Worm (Caenorhabditis elegans): ENCODE data around the gene Y50E8A.1.

Gene Y50E8A.1

ce11 chrV:14696604-14697307, 29.9 kb upstream of the Y50E8A.1 start, which contains the start of gene unc-112:
TSS of gene unc-112 (minus strand) at chrV:14696654.
- TF ChIP-seq unc-62 (GFP tag; optimal IDR thresholded peaks at IDR 0.05) = no peak

ce11 chrV:14698005-14698404, 28.7 kb upstream of the Y50E8A.1 start:
- no peak for TF ChIP-seq unc-62 (GFP tag; optimal IDR thresholded peaks at IDR 0.05)

- no peak for TF ChIP-seq unc-62 (GFP tag; optimal IDR thresholded peaks at IDR 0.05)
These were observed 28.0 kb upstream of the Y50E8A.1 start, which contains the start of gene set-5 for ce11 chrV:14698666-14699065. TSS of gene set-5 (plus strand) at chrV:14698966.

ce11 chrV:14707958-14708357, 18.7 kb upstream of the Y50E8A.1 start, which contains the start of gene R08A2.9:
TSS of gene R08A2.9 (plus strand) at chrV:14708258.
- no peak for TF ChIP-seq unc-62 (GFP tag; optimal IDR thresholded peaks at IDR 0.05)

- TF ChIP-seq unc-62 (GFP tag; optimal IDR thresholded peaks at IDR 0.05) = no peak
These were observed 15.6 kb upstream of the Y50E8A.1 start, which contains the start of gene ssp-33 for ce11 chrV:14711077-14711476. TSS of gene ssp-33 (plus strand) at chrV:14711377.

ce11 chrV:14712316-14712715, 14.4 kb upstream of the Y50E8A.1 start, which contains the start of gene R08A2.5:
TSS of gene R08A2.5 (plus strand) at chrV:14712616.
- TF ChIP-seq unc-62 (GFP tag; optimal IDR thresholded peaks at IDR 0.05) = no peak

- TF ChIP-seq unc-62 (GFP tag; optimal IDR thresholded peaks at IDR 0.05) = no peak
These were observed 11.1 kb upstream of the Y50E8A.1 start, which contains the start of gene R08A2.2 for ce11 chrV:14715608-14716007. TSS of gene R08A2.2 (minus strand) at chrV:14715708.

- TF ChIP-seq unc-62 (GFP tag; optimal IDR thresholded peaks at IDR 0.05) = no peak
These were observed 10.6 kb upstream of the Y50E8A.1 start, which contains the start of gene fbxa-147 for ce11 chrV:14716114-14716513. TSS of gene fbxa-147 (plus strand) at chrV:14716499.

ce11 chrV:14719491-14719890, 7.2 kb upstream of the Y50E8A.1 start, which contains the start of gene R08A2.1:
TSS of gene R08A2.1 (minus strand) at chrV:14719591.
- TF ChIP-seq unc-62 (GFP tag; optimal IDR thresholded peaks at IDR 0.05) = no peak

ce11 chrV:14723020-14723419, 3.7 kb upstream of the Y50E8A.1 start, which contains the start of gene R08A2.7:
TSS of gene R08A2.7 (plus strand) at chrV:14723320.
- no peak for TF ChIP-seq unc-62 (GFP tag; optimal IDR thresholded peaks at IDR 0.05)

ce11 chrV:14725409-14725808, 1.3 kb upstream of the Y50E8A.1 start:
- no peak for TF ChIP-seq unc-62 (GFP tag; optimal IDR thresholded peaks at IDR 0.05)

ce11 chrV:14728754-14729153, 2.1 kb downstream of the Y50E8A.1 start, which contains the start of gene Y50E8A.2:
TSS of gene Y50E8A.2 (minus strand) at chrV:14728854.
- no peak for TF ChIP-seq unc-62 (GFP tag; optimal IDR thresholded peaks at IDR 0.05)

- no peak for TF ChIP-seq unc-62 (GFP tag; optimal IDR thresholded peaks at IDR 0.05)
These were observed 2.6 kb downstream of the Y50E8A.1 start, which contains the start of gene oig-3 for ce11 chrV:14729343-14729742. TSS of gene oig-3 (plus strand) at chrV:14729643.

ce11 chrV:14734187-14734765, 7.6 kb downstream of the Y50E8A.1 start, which contains the start of gene unc-61:
TSS of gene unc-61 (minus strand) at chrV:14734237.
- TF ChIP-seq unc-62 (GFP tag; optimal IDR thresholded peaks at IDR 0.05) = no peak

ce11 chrV:14736851-14737250, 10.2 kb downstream of the Y50E8A.1 start, which contains the start of gene Y50E8A.5:
TSS of gene Y50E8A.5 (minus strand) at chrV:14736951.
- no peak for TF ChIP-seq unc-62 (GFP tag; optimal IDR thresholded peaks at IDR 0.05)

ce11 chrV:14741233-14741632, 14.5 kb downstream of the Y50E8A.1 start, which contains the start of gene Y50E8A.6:
TSS of gene Y50E8A.6 (minus strand) at chrV:14741333.
- no peak for TF ChIP-seq unc-62 (GFP tag; optimal IDR thresholded peaks at IDR 0.05)

Data from whole organism, dauer.